Worm (Caenorhabditis elegans): ENCODE data around the gene crh-1.

DNA sequence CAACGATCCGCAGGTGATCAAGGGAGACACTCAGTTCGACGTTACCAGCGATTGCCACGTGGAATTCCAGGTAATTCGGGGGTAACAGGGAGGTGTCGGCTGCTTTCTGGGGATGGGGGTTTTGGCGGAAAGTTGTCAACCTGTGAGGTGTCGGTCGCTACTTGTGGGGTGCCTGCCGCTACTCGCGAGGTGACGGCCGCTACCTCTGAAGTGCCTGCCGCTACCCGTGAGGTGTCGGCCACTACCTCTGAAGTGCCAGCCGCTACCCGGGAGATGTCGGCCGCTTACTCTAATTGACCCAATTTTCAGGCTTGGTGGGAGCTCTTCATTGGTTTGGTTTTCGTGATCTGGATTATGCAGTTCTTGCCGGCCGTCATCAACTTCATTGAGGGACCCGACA lies 73.3 kb downstream of the crh-1 start:
- TF ChIP-seq pqm-1 (tag; optimal IDR thresholded peaks at IDR 0.05) (no peak), nhr-11 (tag; optimal IDR thresholded peaks at IDR 0.05) (no peak), ceh-88 (GFP tag; IDR thresholded peaks at IDR 0.05) (no peak), unc-30 (tag; optimal IDR thresholded peaks at IDR 0.05) (no peak), sptf-1 (tag; optimal IDR thresholded peaks at IDR 0.05) (no peak), Y116A8C.19 (tag; optimal IDR thresholded peaks at IDR 0.05; ENCODE audit: borderline replicate concordance) (no peak), efl-1 (optimal IDR thresholded peaks at IDR 0.05) (no peak), efl-1 (GFP tag; optimal IDR thresholded peaks at IDR 0.05 in 1 of 2) (peak in 1 of 2 experiments; percentile 65), egl-27 (tag; optimal IDR thresholded peaks at IDR 0.05) (no peak)

All from whole organism, L1 larva.